Worm (Caenorhabditis elegans): Measurements from ENCODE around the gene srv-24.
"Not testable (repeated sequence)": the region's sequence is repeated elsewhere in the genome, so short reads cannot be mapped to it uniquely, and the experiment has no call there.

srv-24 gene

ce11 chrIV:6325772-6326171 lies 35.1 kb upstream of the srv-24 start:
- no peak for TF ChIP-seq ref-1 (GFP tag; conservative IDR thresholded peaks at IDR 0.05)
- TF ChIP-seq tab-1 (GFP tag; IDR thresholded peaks at IDR 0.05) = no peak
- TF ChIP-seq klf-2 (GFP tag; conservative IDR thresholded peaks at IDR 0.05) = no peak
- TF ChIP-seq ztf-29 (GFP tag; IDR thresholded peaks at IDR 0.05) = no peak
- no peak for TF ChIP-seq T22C8.4 (GFP tag; IDR thresholded peaks at IDR 0.05)
- no peak for TF ChIP-seq med-1 (GFP tag; optimal IDR thresholded peaks at IDR 0.05; ENCODE audit: insufficient read depth)
- TF ChIP-seq flt-1 (GFP tag; IDR thresholded peaks at IDR 0.05) = no peak
- no peak for TF ChIP-seq ztf-23 (GFP tag; IDR thresholded peaks at IDR 0.05)
- no peak for TF ChIP-seq cog-1 (tag; optimal IDR thresholded peaks at IDR 0.05)

ce11 chrIV:6323654-6324224 lies 33.1 kb upstream of the srv-24 start, which contains the start of gene sqd-1:
TSS of gene sqd-1 (plus strand) at chrIV:6324174.
- TF ChIP-seq ztf-29 (GFP tag; IDR thresholded peaks at IDR 0.05) = no peak
- peak; percentile 60 for TF ChIP-seq cog-1 (tag; optimal IDR thresholded peaks at IDR 0.05)
- no peak for TF ChIP-seq ref-1 (GFP tag; conservative IDR thresholded peaks at IDR 0.05)
- TF ChIP-seq ztf-23 (GFP tag; IDR thresholded peaks at IDR 0.05) = peak; percentile 85
- peak; percentile 78 for TF ChIP-seq flt-1 (GFP tag; IDR thresholded peaks at IDR 0.05)
- TF ChIP-seq T22C8.4 (GFP tag; IDR thresholded peaks at IDR 0.05) = no peak

- peak; percentile 62; the same call in 1 of the 2 replicates for TF ChIP-seq flt-1 (GFP tag; IDR thresholded peaks at IDR 0.05)
- no peak for TF ChIP-seq ztf-29 (GFP tag; IDR thresholded peaks at IDR 0.05)
- TF ChIP-seq T22C8.4 (GFP tag; IDR thresholded peaks at IDR 0.05) = peak; percentile 38; the same call in 1 of the 2 replicates
- 0 out of 2 replicates have a peak, but pooled peaks have one; percentile 60 for TF ChIP-seq klf-2 (GFP tag; conservative IDR thresholded peaks at IDR 0.05)
- peak; percentile 67; the same call in 1 of the 2 replicates for TF ChIP-seq ztf-23 (GFP tag; IDR thresholded peaks at IDR 0.05)
- peak; percentile 76 for TF ChIP-seq cog-1 (tag; optimal IDR thresholded peaks at IDR 0.05)
- TF ChIP-seq ref-1 (GFP tag; conservative IDR thresholded peaks at IDR 0.05) = no peak
- no peak for TF ChIP-seq tab-1 (GFP tag; IDR thresholded peaks at IDR 0.05)
- TF ChIP-seq med-1 (GFP tag; optimal IDR thresholded peaks at IDR 0.05; ENCODE audit: insufficient read depth) = no peak
Observed at ce11 chrIV:6321667-6322066, 31.0 kb upstream of the srv-24 start, which contains the start of gene Y73B6BL.29. TSS of gene Y73B6BL.29 (plus strand) at chrIV:6321929.

- TF ChIP-seq ztf-29 (GFP tag; IDR thresholded peaks at IDR 0.05); ref-1 (GFP tag; conservative IDR thresholded peaks at IDR 0.05); ztf-23 (GFP tag; IDR thresholded peaks at IDR 0.05): not testable (repeated sequence)
Observed at ce11 chrIV:6317357-6317756, 26.7 kb upstream of the srv-24 start, which contains the start of gene Y73B6BL.12. TSS of gene Y73B6BL.12 (minus strand) at chrIV:6317457.

DNA sequence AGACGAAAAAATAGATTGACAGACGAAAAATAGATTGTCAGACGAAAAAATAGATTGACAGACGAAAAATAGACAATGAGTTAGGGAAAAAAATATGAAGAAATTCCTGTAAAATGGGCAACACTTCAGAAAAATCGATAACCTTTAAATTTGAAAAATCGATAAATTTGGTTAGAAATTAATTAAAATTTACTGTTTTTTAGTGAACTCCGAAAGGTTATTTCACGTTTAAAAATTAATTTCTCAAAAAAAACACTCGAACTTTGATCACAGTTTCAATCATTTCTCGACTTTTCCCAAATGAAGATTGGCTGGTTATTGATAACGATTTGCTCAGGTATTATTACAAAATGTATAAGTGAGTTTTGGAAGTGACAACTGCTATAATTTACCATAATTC lies 16.8 kb upstream of the srv-24 start, which contains the start of gene csp-2:
csp-2 (plus strand) TSS at position 301 of the 400 bp plus-strand sequence.
- no peak for TF ChIP-seq klf-2 (GFP tag; conservative IDR thresholded peaks at IDR 0.05)
- TF ChIP-seq tab-1 (GFP tag; IDR thresholded peaks at IDR 0.05) = no peak
- no peak for TF ChIP-seq ztf-29 (GFP tag; IDR thresholded peaks at IDR 0.05)
- no peak for TF ChIP-seq cog-1 (tag; optimal IDR thresholded peaks at IDR 0.05)
- no peak for TF ChIP-seq ref-1 (GFP tag; conservative IDR thresholded peaks at IDR 0.05)
- no peak for TF ChIP-seq flt-1 (GFP tag; IDR thresholded peaks at IDR 0.05)
- TF ChIP-seq T22C8.4 (GFP tag; IDR thresholded peaks at IDR 0.05) = no peak
- TF ChIP-seq ztf-23 (GFP tag; IDR thresholded peaks at IDR 0.05) = no peak
- no peak for TF ChIP-seq med-1 (GFP tag; optimal IDR thresholded peaks at IDR 0.05; ENCODE audit: insufficient read depth)

ce11 chrIV:6303642-6304041 lies 13.0 kb upstream of the srv-24 start, which contains the start of gene srv-25:
TSS of gene srv-25 (minus strand) at chrIV:6303742.
- TF ChIP-seq cog-1 (tag; optimal IDR thresholded peaks at IDR 0.05) (no peak), ref-1 (GFP tag; conservative IDR thresholded peaks at IDR 0.05) (no peak), med-1 (GFP tag; optimal IDR thresholded peaks at IDR 0.05; ENCODE audit: insufficient read depth) (no peak), klf-2 (GFP tag; conservative IDR thresholded peaks at IDR 0.05) (no peak), ztf-29 (GFP tag; IDR thresholded peaks at IDR 0.05) (no peak), flt-1 (GFP tag; IDR thresholded peaks at IDR 0.05) (no peak), T22C8.4 (GFP tag; IDR thresholded peaks at IDR 0.05) (no peak), ztf-23 (GFP tag; IDR thresholded peaks at IDR 0.05) (no peak), tab-1 (GFP tag; IDR thresholded peaks at IDR 0.05) (no peak)

- no peak for TF ChIP-seq ztf-23 (GFP tag; IDR thresholded peaks at IDR 0.05)
- TF ChIP-seq T22C8.4 (GFP tag; IDR thresholded peaks at IDR 0.05) = no peak
- TF ChIP-seq cog-1 (tag; optimal IDR thresholded peaks at IDR 0.05) = no peak
- TF ChIP-seq ztf-29 (GFP tag; IDR thresholded peaks at IDR 0.05) = no peak
- no peak for TF ChIP-seq flt-1 (GFP tag; IDR thresholded peaks at IDR 0.05)
- TF ChIP-seq ref-1 (GFP tag; conservative IDR thresholded peaks at IDR 0.05) = no peak
- TF ChIP-seq tab-1 (GFP tag; IDR thresholded peaks at IDR 0.05) = no peak
- TF ChIP-seq med-1 (GFP tag; optimal IDR thresholded peaks at IDR 0.05; ENCODE audit: insufficient read depth) = no peak
Observed at ce11 chrIV:6301764-6302163, 11.1 kb upstream of the srv-24 start, which contains the start of gene srv-26. TSS of gene srv-26 (minus strand) at chrIV:6301864.

DNA sequence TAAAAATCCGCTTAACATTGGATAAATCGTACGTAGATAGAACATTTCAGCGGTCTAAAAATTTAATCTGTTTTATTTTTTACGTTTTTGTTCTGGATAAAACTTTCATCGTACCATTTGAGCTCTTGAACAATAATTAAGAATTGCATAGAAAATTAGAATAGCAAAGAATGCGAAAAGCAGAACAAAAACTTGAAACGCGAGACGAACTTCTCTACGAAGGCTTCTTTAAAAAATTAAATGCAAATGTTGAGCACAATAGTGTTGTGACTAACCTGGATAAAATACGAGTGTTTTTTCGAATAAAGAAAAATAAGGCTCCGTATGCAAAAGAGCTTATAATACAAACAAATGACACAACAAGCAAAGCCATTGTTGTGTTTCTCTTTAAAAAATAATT lies 8.9 kb upstream of the srv-24 start:
- TF ChIP-seq tab-1 (GFP tag; IDR thresholded peaks at IDR 0.05) (no peak), cog-1 (tag; optimal IDR thresholded peaks at IDR 0.05) (no peak), klf-2 (GFP tag; conservative IDR thresholded peaks at IDR 0.05) (no peak), ref-1 (GFP tag; conservative IDR thresholded peaks at IDR 0.05) (no peak), ztf-29 (GFP tag; IDR thresholded peaks at IDR 0.05) (no peak), T22C8.4 (GFP tag; IDR thresholded peaks at IDR 0.05) (no peak), ztf-23 (GFP tag; IDR thresholded peaks at IDR 0.05) (no peak), flt-1 (GFP tag; IDR thresholded peaks at IDR 0.05) (no peak), med-1 (GFP tag; optimal IDR thresholded peaks at IDR 0.05; ENCODE audit: insufficient read depth) (no peak)

DNA sequence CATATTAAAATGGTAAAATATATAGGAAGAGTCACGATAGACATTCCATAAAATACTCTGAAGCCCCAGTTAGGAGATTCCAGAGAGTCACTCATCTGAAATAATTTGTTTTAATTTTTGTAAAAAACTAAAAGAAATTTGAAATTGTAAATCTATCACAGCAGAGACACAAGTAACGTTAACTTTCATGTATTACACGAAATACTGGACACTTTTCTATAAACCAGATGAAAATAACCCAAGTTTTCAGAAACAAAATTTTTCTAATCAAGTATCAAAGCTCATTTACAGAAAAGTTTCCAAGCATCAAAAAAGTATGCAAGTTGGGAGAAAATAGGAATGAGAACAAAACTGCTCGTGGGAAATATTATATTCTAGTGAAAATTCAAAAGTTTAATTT lies 7.6 kb upstream of the srv-24 start, which contains the start of gene srv-27:
srv-27 (minus strand) TSS at position 101 of the 400 bp plus-strand sequence.
- no peak for TF ChIP-seq ztf-23 (GFP tag; IDR thresholded peaks at IDR 0.05)

DNA sequence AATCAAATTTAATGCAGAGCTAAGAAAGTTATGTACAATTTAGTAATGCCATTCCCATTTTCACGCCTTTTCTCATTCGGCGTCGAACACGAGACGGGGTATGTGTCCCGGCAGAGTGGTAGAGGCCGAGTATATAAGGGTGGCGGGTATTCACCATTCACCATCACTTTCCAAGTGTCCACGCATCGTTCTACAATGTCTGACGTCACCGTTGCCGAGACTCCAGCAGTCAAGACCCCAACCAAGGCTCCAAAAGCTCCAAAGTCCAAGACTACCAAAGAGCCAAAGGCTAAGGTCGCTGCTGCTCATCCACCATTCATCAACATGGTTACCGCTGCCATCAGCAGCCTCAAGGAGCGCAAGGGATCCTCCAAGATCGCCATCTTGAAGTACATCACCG lies 3.4 kb upstream of the srv-24 start, which contains the start of gene hil-2:
hil-2 (plus strand) TSS at position 160 of the 400 bp plus-strand sequence.
- TF ChIP-seq flt-1 (GFP tag; IDR thresholded peaks at IDR 0.05) (peak; percentile 75; the same call in 1 of the 2 replicates), ref-1 (GFP tag; conservative IDR thresholded peaks at IDR 0.05) (no peak)
